Worm (Caenorhabditis elegans) whole organism, L3 larva: ENCODE data around the gene sru-6.

Experiments
- ZK546.5 ChIP-seq: sonication (generic microtip); optimal IDR thresholded peaks from 2 replicates; lab custom pipeline; 2017; ENCODE audit warnings: missing biosample characterization, missing genetic modification characterization
- ama-1 ChIP-seq: fragments of 150-350 bp; optimal IDR thresholded peaks from 2 replicates; lab custom pipeline; 2018
- ceh-28 ChIP-seq: fragments of 150-350 bp; optimal IDR thresholded peaks from 2 replicates; lab custom pipeline; 2014; ENCODE audit warnings: missing biosample characterization, missing genetic modification reagents, missing genetic modification characterization
- egl-27 ChIP-seq: sonication (generic microtip); optimal IDR thresholded peaks from 4 replicates; lab custom pipeline; 2017; ENCODE audit warnings: missing biosample characterization, missing genetic modification reagents, missing genetic modification characterization
- egl-5 ChIP-seq: fragments of 150-350 bp; optimal IDR thresholded peaks from 2 replicates; lab custom pipeline; 2017; ENCODE audit warnings: missing biosample characterization, missing genetic modification reagents, missing genetic modification characterization, inconsistent platforms
- pqm-1 ChIP-seq: fragments of 150-350 bp; optimal IDR thresholded peaks from 2 replicates; lab custom pipeline; 2017; ENCODE audit warnings: missing biosample characterization, missing genetic modification characterization, inconsistent platforms
- zag-1 ChIP-seq: fragments of 150-350 bp; optimal IDR thresholded peaks from 2 replicates; lab custom pipeline; 2014; ENCODE audit warnings: missing biosample characterization, missing genetic modification characterization
- ztf-4 ChIP-seq: fragments of 150-350 bp; optimal IDR thresholded peaks from 2 replicates; lab custom pipeline; 2014; ENCODE audit warnings: missing biosample characterization, missing genetic modification characterization

DNA sequence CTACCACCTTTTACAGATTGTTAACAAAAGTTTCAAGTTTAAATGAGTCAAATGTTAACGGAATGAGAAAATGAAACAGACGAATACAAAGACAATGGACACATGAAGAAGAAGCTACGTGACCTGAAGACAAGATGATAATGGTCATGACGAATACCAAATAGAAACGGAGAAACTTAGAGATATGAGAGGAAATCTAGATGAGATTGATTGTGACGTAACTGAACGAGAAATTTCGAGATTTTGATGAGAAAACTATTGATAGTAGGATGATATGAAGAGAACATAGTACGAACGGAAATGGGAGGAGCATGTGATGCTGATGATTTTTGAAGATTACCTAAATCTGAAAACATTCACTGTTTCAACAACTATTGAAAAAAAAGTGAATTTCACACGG, 44.7 kb downstream of the sru-6 start:
- TF ChIP-seq pqm-1 (tag; lab: Kevin White, UChicago) = no peak
- no peak for TF ChIP-seq ama-1 (lab: Kevin White, UChicago)
- TF ChIP-seq ceh-28 (tag; lab: Kevin White, UChicago) = no peak
- no peak for TF ChIP-seq egl-27
- TF ChIP-seq ztf-4 (tag; lab: Kevin White, UChicago) = no peak
- TF ChIP-seq egl-5 (tag; lab: Kevin White, UChicago) = no peak
- no peak for TF ChIP-seq ZK546.5
- no peak for TF ChIP-seq zag-1
